Worm (Caenorhabditis elegans) whole organism, mixed stage, embryonic: Measurements from ENCODE around the gene R10E8.8.

Source experiments
- M03D4.4 ChIP-seq: sonication (generic microtip); optimal IDR thresholded peaks from 2 replicates; lab custom pipeline; 2017; ENCODE audit warnings: mild to moderate bottlenecking, missing genetic modification characterization, missing compliant biosample characterization
- bed-3 ChIP-seq: fragments of 200-800 bp; sonication (Bioruptor generic); optimal IDR thresholded peaks from 3 replicates; lab custom pipeline; 2018; ENCODE audit warnings: mild to moderate bottlenecking, missing genetic modification characterization, moderate library complexity, missing compliant biosample characterization
- blmp-1 ChIP-seq: fragments of 150-350 bp; optimal IDR thresholded peaks from 2 replicates; lab custom pipeline; 2014; ENCODE audit warnings: missing biosample characterization, missing genetic modification characterization
- ceh-39 ChIP-seq: fragments of 150-350 bp; optimal IDR thresholded peaks from 2 replicates; lab custom pipeline; 2014; ENCODE audit warnings: missing biosample characterization, missing genetic modification characterization
- ceh-83 ChIP-seq: fragments of 200-800 bp; sonication (Bioruptor generic); optimal IDR thresholded peaks from 2 replicates; lab custom pipeline; 2018; ENCODE audit warnings: mild to moderate bottlenecking, missing genetic modification characterization, missing compliant biosample characterization
- ces-1 ChIP-seq: fragments of 150-350 bp; optimal IDR thresholded peaks from 2 replicates; lab custom pipeline; 2014; ENCODE audit warnings: missing biosample characterization, missing genetic modification reagents, missing genetic modification characterization
- cnd-1 ChIP-seq: fragments of 200-800 bp; sonication (Bioruptor generic); optimal IDR thresholded peaks from 2 replicates; lab custom pipeline; 2018; ENCODE audit warnings: mild to moderate bottlenecking, missing genetic modification characterization, missing compliant biosample characterization
- drap-1 ChIP-seq: fragments of 200-800 bp; sonication (Bioruptor generic); optimal IDR thresholded peaks from 3 replicates; lab custom pipeline; 2018; ENCODE audit warnings: mild to moderate bottlenecking, missing genetic modification characterization, missing compliant biosample characterization
- elt-1 ChIP-seq: sonication (generic microtip); optimal IDR thresholded peaks from 2 replicates; lab custom pipeline; 2017; ENCODE audit warnings: missing genetic modification characterization, mild to moderate bottlenecking, missing compliant biosample characterization, antibody characterized with exemption, moderate library complexity, borderline replicate concordance; ENCODE audit not compliant: insufficient read depth
- elt-3 ChIP-seq: fragments of 150-350 bp; optimal IDR thresholded peaks from 2 replicates; lab custom pipeline; 2014; ENCODE audit warnings: missing biosample characterization, missing genetic modification characterization
- flh-1 ChIP-seq: fragments of 200-800 bp; sonication (Bioruptor generic); optimal IDR thresholded peaks from 2 replicates; lab custom pipeline; 2018; ENCODE audit warnings: mild to moderate bottlenecking, missing genetic modification characterization, moderate library complexity, missing compliant biosample characterization
- hlh-1 ChIP-seq: fragments of 150-350 bp; optimal IDR thresholded peaks from 2 replicates; lab custom pipeline; 2014; ENCODE audit warnings: missing biosample characterization, missing genetic modification reagents, missing genetic modification characterization
- lin-13 ChIP-seq: fragments of 150-350 bp; optimal IDR thresholded peaks from 2 replicates; lab custom pipeline; 2014; ENCODE audit warnings: missing biosample characterization, missing genetic modification characterization
- lin-32 ChIP-seq: fragments of 200-800 bp; sonication (Bioruptor generic); optimal IDR thresholded peaks from 2 replicates; lab custom pipeline; 2018; ENCODE audit warnings: mild to moderate bottlenecking, missing genetic modification characterization, missing compliant biosample characterization
- lsy-2 ChIP-seq: fragments of 150-350 bp; optimal IDR thresholded peaks from 2 replicates; lab custom pipeline; 2014; ENCODE audit warnings: missing biosample characterization, missing genetic modification characterization
- mab-5 ChIP-seq: fragments of 150-350 bp; optimal IDR thresholded peaks from 2 replicates; lab custom pipeline; 2014; ENCODE audit warnings: missing biosample characterization, missing genetic modification characterization
- mep-1 ChIP-seq: fragments of 150-350 bp; optimal IDR thresholded peaks from 2 replicates; lab custom pipeline; 2017; ENCODE audit warnings: missing biosample characterization, missing genetic modification reagents, missing genetic modification characterization, inconsistent platforms
- mls-2 ChIP-seq: sonication (generic microtip); optimal IDR thresholded peaks from 2 replicates; lab custom pipeline; 2016; ENCODE audit warnings: mild to moderate bottlenecking, missing genetic modification characterization, moderate library complexity, missing compliant biosample characterization
- nhr-2 ChIP-seq: fragments of 150-350 bp; optimal IDR thresholded peaks from 2 replicates; lab custom pipeline; 2014; ENCODE audit warnings: missing biosample characterization, missing genetic modification characterization
- nhr-237 ChIP-seq: fragments of 150-350 bp; optimal IDR thresholded peaks from 2 replicates; lab custom pipeline; 2014; ENCODE audit warnings: missing biosample characterization, missing genetic modification characterization
- nhr-28 ChIP-seq: fragments of 150-350 bp; optimal IDR thresholded peaks from 2 replicates; lab custom pipeline; 2014; ENCODE audit warnings: missing biosample characterization, missing genetic modification characterization
- nhr-76 ChIP-seq: sonication (generic microtip); optimal IDR thresholded peaks from 2 replicates; lab custom pipeline; 2017; ENCODE audit warnings: missing biosample characterization, missing genetic modification characterization
- sem-2 ChIP-seq: fragments of 200-800 bp; sonication (Bioruptor generic); optimal IDR thresholded peaks from 2 replicates; lab custom pipeline; 2018; ENCODE audit warnings: mild to moderate bottlenecking, missing genetic modification characterization, missing compliant biosample characterization
- snpc-4 ChIP-seq: fragments of 150-350 bp; optimal IDR thresholded peaks from 2 replicates; lab custom pipeline; 2014; ENCODE audit warnings: missing biosample characterization, missing genetic modification characterization
- unc-120 ChIP-seq: sonication (generic microtip); optimal IDR thresholded peaks from 2 replicates; lab custom pipeline; 2017; ENCODE audit warnings: missing genetic modification characterization, missing compliant biosample characterization; ENCODE audit not compliant: poor library complexity, severe bottlenecking
- unc-39 ChIP-seq: fragments of 150-350 bp; optimal IDR thresholded peaks from 2 replicates; lab custom pipeline; 2014; ENCODE audit warnings: missing biosample characterization, missing genetic modification characterization
- unc-62 ChIP-seq: fragments of 150-350 bp; optimal IDR thresholded peaks from 2 replicates; lab custom pipeline; 2014; ENCODE audit warnings: missing biosample characterization, missing genetic modification reagents, missing genetic modification characterization
- zip-8 ChIP-seq: fragments of 150-350 bp; optimal IDR thresholded peaks from 2 replicates; lab custom pipeline; 2014; ENCODE audit warnings: missing biosample characterization, missing genetic modification characterization
- ztf-11 ChIP-seq: fragments of 150-350 bp; optimal IDR thresholded peaks from 2 replicates; lab custom pipeline; 2014; ENCODE audit warnings: missing biosample characterization, missing genetic modification characterization

Gene R10E8.8

DNA sequence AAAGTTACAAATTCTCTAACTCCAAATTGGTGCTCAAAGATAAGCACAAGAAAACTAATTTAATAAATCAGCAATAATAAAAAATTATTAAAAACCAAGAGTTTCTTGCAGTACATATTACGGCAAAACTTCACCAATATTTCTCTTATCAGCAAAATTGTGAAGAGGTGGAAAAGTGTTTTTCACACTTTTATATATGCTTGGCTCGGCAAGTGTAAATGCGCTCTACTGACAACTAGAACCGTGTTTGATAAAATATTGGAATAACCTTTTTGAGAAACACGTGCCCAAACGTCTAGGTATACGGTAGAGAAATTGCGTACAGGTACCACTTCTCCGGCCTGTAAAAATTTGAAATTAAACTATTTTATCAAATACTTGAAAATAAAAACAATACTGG, at the start of gene R10E8.8:
Gene R10E8.8 (minus strand): TSS at position 343 of the 400 bp plus-strand sequence.
- TF ChIP-seq ceh-83 (GFP tag; lab: Kevin White, UChicago) (no peak), elt-3 (tag; lab: Kevin White, UChicago) (no peak), unc-62 (GFP tag; lab: Kevin White, UChicago) (no peak), cnd-1 (tag; lab: Kevin White, UChicago) (no peak), lin-32 (GFP tag; lab: Kevin White, UChicago) (no peak), snpc-4 (tag; lab: Kevin White, UChicago) (no peak), drap-1 (no peak), lsy-2 (tag; lab: Kevin White, UChicago) (no peak), mab-5 (tag; lab: Kevin White, UChicago) (no peak), ces-1 (no peak)

DNA sequence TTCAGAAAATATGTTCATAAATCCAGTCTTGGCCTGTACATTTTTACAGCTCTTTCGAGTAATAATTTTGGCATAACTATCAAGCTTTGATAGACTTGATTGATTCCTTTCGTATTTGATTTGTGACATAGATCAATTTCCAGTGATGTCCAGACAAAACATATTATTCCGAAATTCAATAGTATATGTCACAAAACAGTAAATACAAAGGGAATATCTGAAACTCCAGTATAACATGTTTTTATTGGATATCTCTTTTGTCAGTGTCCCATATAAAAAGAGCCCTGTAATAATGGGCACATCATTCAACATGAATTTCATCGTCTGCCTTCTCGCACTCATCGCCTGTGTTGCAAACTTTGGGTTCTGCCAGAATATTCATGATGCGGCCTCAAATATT, 49.2 kb upstream of the R10E8.8 start, which contains the start of gene Y51A2A.4:
Gene Y51A2A.4 (plus strand): TSS at position 301 of the 400 bp plus-strand sequence.
- no peak for TF ChIP-seq M03D4.4
- no peak for TF ChIP-seq unc-39 (tag; lab: Kevin White, UChicago)
- TF ChIP-seq lsy-2 (tag; lab: Kevin White, UChicago): no peak
- no peak for TF ChIP-seq flh-1 (GFP tag; lab: Kevin White, UChicago)
- no peak for TF ChIP-seq ces-1

DNA sequence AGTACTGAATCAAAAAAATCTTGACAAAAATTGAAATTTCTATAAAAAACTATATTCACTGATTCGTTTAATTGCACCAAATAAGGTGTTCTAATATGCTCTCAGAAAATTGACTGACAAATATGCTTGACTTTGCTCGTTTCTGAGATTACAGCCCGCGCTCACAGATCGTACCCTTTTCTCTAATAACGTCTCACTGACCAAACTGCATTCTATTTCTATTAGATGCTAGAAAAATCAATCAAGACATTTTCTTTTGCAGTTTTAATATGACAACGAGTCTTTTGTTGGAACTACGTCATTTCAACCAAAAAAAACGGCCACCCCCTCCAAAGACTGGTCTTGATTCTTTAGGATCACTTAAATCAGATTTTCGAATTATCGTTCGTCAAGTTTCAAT, 41.1 kb upstream of the R10E8.8 start, which contains the start of gene clec-247:
Gene clec-247 (plus strand): TSS at position 301 of the 400 bp plus-strand sequence.
- TF ChIP-seq elt-3 (tag; lab: Kevin White, UChicago) (no peak), snpc-4 (tag; lab: Kevin White, UChicago) (no peak), unc-62 (GFP tag; lab: Kevin White, UChicago) (no peak), mls-2 (tag; lab: Kevin White, UChicago) (no peak), nhr-237 (tag; lab: Kevin White, UChicago) (no peak), mep-1 (tag; lab: Kevin White, UChicago) (no peak), blmp-1 (no peak), cnd-1 (tag; lab: Kevin White, UChicago) (no peak), ztf-11 (tag; lab: Kevin White, UChicago) (no peak), sem-2 (no peak), nhr-28 (no peak), mab-5 (tag; lab: Kevin White, UChicago) (no peak), hlh-1 (tag; lab: Kevin White, UChicago) (no peak), elt-1 (tag; lab: Kevin White, UChicago) (no peak), lin-32 (GFP tag; lab: Kevin White, UChicago) (no peak), lsy-2 (tag; lab: Kevin White, UChicago) (no peak)
- TF ChIP-seq, all 35 proteins: peak for 0

- no peak for TF ChIP-seq lsy-2 (tag; lab: Kevin White, UChicago)
- no peak for TF ChIP-seq flh-1 (GFP tag; lab: Kevin White, UChicago)
- TF ChIP-seq unc-62 (GFP tag; lab: Kevin White, UChicago): no peak
- TF ChIP-seq nhr-76 (tag; lab: Kevin White, UChicago): no peak
- TF ChIP-seq hlh-1 (tag; lab: Kevin White, UChicago): no peak
- no peak for TF ChIP-seq cnd-1 (tag; lab: Kevin White, UChicago)
- TF ChIP-seq bed-3: no peak
- no peak for TF ChIP-seq elt-3 (tag; lab: Kevin White, UChicago)
- no peak for TF ChIP-seq ztf-11 (tag; lab: Kevin White, UChicago)
- TF ChIP-seq zip-8: no peak
- no peak for TF ChIP-seq mls-2 (tag; lab: Kevin White, UChicago)
- TF ChIP-seq ceh-39: no peak
- TF ChIP-seq nhr-2 (tag; lab: Kevin White, UChicago): no peak
- no peak for TF ChIP-seq drap-1
Observed at ce11 chrV:18280778-18281177, 39.3 kb upstream of the R10E8.8 start, which contains the start of gene Y51A2A.16. Gene Y51A2A.16 (minus strand): TSS chrV:18280878.

DNA sequence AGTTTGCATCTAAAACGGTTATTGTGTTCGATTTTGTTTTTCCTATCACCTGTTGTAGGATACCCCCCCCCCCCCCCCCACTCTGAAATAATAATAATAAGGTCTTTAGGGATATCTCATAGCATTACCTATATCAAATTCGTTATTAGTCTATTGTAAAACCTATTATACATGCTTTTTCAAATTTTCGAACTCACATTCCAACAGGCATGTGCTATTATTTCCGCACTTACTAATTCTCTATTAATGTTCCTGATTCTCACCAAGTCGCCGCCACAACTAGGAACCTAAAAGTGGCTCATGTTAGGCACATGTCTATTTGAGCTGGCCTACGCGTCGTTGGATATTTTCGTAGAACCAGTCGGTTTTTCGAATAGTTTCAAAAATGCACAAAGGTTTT, 28.9 kb upstream of the R10E8.8 start, which contains the start of gene Y37H2C.4:
Gene Y37H2C.4 (plus strand): TSS at position 301 of the 400 bp plus-strand sequence.
- TF ChIP-seq mab-5 (tag; lab: Kevin White, UChicago) (no peak), M03D4.4 (no peak), lin-13 (tag; lab: Kevin White, UChicago) (no peak), ceh-83 (GFP tag; lab: Kevin White, UChicago) (no peak), unc-62 (GFP tag; lab: Kevin White, UChicago) (no peak), nhr-76 (tag; lab: Kevin White, UChicago) (no peak), unc-120 (tag; lab: Kevin White, UChicago) (no peak), snpc-4 (tag; lab: Kevin White, UChicago) (no peak), bed-3 (no peak)
